Worm (Caenorhabditis elegans): ENCODE results near the gene glb-27.

glb-27 gene

DNA sequence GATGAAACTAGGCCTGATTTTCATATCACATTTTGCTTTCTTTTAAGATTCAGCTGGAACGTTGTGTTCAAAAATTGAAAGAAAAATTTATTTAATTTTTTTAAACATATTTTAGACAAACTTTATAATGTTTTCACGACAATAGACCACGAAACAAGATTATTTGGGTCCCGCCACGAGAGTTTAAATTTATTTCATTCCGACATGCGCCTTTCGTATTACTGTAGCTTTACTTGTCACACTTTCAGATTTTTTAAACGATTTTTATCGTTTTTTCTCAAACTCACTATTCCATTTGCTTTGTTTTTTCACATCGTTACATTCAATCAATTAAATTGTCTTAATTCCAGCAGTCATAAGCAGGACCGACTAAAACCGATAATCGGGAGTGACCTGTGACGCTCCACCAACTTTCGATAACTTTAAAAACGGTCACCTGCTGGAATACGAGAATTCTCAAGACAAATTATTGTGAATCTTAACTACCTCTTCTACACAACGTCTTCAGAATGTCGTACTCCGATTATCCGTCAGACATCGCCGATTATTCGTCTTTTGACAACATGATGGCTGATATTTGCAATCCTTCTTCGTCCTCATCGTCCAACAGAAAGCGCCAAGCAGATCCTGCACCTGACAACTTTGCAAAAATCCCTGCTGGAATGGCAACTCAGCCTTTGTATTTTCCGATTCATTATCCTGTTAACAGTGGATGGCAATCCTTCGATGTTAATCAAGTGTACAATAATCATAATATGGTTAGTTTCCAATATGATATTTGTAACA is 38.0 kb upstream of the glb-27 start, which contains the start of gene aptf-3:
Gene aptf-3 (plus strand): TSS at position 351 of the 786 bp plus-strand sequence.
- no peak for TF ChIP-seq mdl-1 (tag; optimal IDR thresholded peaks at IDR 0.05)
- no peak for TF ChIP-seq elt-1 (tag; optimal IDR thresholded peaks at IDR 0.05)
- TF ChIP-seq lin-11 (tag; optimal IDR thresholded peaks at IDR 0.05): no peak
- TF ChIP-seq ceh-82 (tag; optimal IDR thresholded peaks at IDR 0.05): no peak
- no peak for TF ChIP-seq R02D3.7 (tag; optimal IDR thresholded peaks at IDR 0.05)
- TF ChIP-seq aly-2 (tag; optimal IDR thresholded peaks at IDR 0.05): no peak
- TF ChIP-seq skn-1 (tag; optimal IDR thresholded peaks at IDR 0.05): no peak
- TF ChIP-seq nhr-6 (tag; optimal IDR thresholded peaks at IDR 0.05): no peak
- no peak for TF ChIP-seq nhr-25 (tag; optimal IDR thresholded peaks at IDR 0.05)
- no peak for TF ChIP-seq ztf-1 (GFP tag; conservative IDR thresholded peaks at IDR 0.05)
- TF ChIP-seq peb-1 (tag; optimal IDR thresholded peaks at IDR 0.05): no peak
- no peak for TF ChIP-seq egl-27 (tag; optimal IDR thresholded peaks at IDR 0.05)
- no peak for TF ChIP-seq unc-39 (tag; optimal IDR thresholded peaks at IDR 0.05)
- TF ChIP-seq unc-55 (GFP tag; optimal IDR thresholded peaks at IDR 0.05): no peak
- no peak for TF ChIP-seq sma-3 (GFP tag; optimal IDR thresholded peaks at IDR 0.05)

DNA sequence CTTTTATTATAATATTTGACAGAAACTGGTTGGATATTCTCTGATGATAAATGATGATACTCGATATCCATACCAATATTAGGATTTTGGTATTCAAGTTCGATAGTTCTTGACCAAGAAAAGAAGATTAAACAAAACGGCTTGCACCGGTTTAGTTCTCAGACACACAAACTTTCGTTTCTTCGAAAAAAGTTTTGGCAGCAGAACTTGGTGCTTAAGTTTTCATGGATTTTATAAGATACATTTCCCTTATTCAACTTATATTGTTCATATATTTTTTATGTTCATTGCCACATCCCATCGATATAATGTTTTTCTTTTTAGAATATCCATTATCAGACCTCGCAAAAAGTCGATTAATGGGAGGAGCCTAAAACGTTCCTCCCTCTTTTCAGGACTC is 34.6 kb upstream of the glb-27 start, which contains the start of gene aptf-4:
Gene aptf-4 (plus strand): TSS at position 301 of the 400 bp plus-strand sequence.
- TF ChIP-seq unc-39 (tag; optimal IDR thresholded peaks at IDR 0.05): no peak
- peak; percentile 26 for TF ChIP-seq unc-55 (GFP tag; optimal IDR thresholded peaks at IDR 0.05)

DNA sequence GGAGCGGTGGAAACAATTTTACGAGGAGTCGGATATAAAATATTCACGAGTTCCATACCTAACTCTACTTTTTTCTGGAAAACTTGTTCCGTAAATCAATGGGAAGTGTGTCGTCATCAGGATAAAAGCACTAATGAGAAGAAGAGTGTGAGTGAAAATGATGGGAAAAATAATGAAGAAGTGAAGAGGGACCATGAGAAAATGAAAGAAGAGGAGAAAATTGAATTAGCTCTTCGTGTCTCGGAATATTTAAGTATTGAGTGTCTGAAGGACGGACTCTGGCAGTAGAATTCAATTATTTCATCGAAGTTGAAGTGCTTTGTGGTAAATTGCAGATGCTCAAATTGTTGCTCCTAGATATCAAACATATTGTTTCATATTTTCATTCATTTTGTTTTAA is 33.2 kb upstream of the glb-27 start:
- TF ChIP-seq C34F6.9 (tag; optimal IDR thresholded peaks at IDR 0.05) (peak; percentile 49), gmeb-1 (tag; optimal IDR thresholded peaks at IDR 0.05) (no peak), sma-9 (GFP tag; optimal IDR thresholded peaks at IDR 0.05) (peak; percentile 38), sma-9 (tag; optimal IDR thresholded peaks at IDR 0.05) (no peak), zag-1 (tag; optimal IDR thresholded peaks at IDR 0.05) (peak; percentile 40), ztf-4 (tag; optimal IDR thresholded peaks at IDR 0.05) (no peak), unc-39 (tag; optimal IDR thresholded peaks at IDR 0.05) (no peak), elt-3 (tag; optimal IDR thresholded peaks at IDR 0.05) (no peak), nhr-21 (tag; optimal IDR thresholded peaks at IDR 0.05) (no peak), alr-1 (tag; optimal IDR thresholded peaks at IDR 0.05) (no peak), lsy-2 (tag; optimal IDR thresholded peaks at IDR 0.05) (peak in 1 of 2 experiments; percentile 39), nhr-23 (tag; optimal IDR thresholded peaks at IDR 0.05) (no peak), unc-55 (GFP tag; optimal IDR thresholded peaks at IDR 0.05) (peak; percentile 17), nhr-25 (tag; optimal IDR thresholded peaks at IDR 0.05) (no peak), ceh-16 (tag; optimal IDR thresholded peaks at IDR 0.05) (no peak), blmp-1 (tag; optimal IDR thresholded peaks at IDR 0.05; ENCODE audit: insufficient read depth) (no peak), crh-2 (tag; optimal IDR thresholded peaks at IDR 0.05) (peak; percentile 35), sem-4 (tag; optimal IDR thresholded peaks at IDR 0.05) (no peak)

DNA sequence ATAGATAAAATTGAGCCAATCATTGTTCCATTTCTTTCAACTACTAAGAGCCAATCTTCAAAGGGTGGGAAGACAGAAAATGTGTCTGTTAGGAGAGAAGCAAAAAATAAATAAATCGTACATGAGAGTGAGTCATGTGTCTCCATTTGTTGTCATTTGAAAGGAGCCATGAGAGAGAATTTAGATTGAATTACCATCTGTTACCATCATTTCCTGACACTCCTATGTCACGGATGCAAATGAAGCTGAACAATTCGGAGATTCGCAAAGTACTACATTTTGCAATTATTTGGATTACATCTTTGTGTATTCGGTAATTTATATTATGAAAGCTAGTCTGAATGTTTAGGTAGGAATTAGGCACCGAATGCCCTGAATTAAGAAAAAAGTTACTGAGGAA is 32.4 kb upstream of the glb-27 start:
- TF ChIP-seq F13H6.1 (tag; optimal IDR thresholded peaks at IDR 0.05) (no peak), lin-39 (tag; optimal IDR thresholded peaks at IDR 0.05) (peak; percentile 16)

DNA sequence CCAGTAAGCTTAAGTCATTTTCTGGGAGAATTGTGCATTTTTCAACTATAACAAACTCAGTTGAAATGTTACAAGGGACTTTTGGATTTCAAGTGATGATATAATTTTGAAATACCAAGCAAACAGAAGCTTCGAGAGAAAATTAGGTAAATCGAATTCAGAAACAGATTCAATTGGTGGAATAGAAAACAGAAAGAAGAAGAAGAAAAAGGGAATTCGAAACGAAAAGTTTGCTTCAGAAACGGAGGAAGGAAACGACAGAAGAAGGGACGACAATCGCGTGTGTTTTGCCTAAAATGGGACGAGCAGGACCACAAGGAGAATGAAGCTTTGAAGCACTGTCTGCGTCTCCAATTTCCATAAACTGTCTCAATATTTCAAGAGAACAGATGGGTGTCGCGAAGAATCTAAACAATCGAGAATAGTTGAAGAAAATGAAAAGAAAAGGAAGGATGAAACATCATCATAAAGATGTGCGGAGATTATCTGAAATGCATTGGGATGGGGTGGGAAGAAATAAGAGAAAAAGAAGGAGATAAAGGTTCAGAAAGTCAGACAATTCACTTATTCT is 31.7 kb upstream of the glb-27 start:
- TF ChIP-seq ztf-1 (GFP tag; conservative IDR thresholded peaks at IDR 0.05): no peak
- no peak for TF ChIP-seq nhr-12 (tag; optimal IDR thresholded peaks at IDR 0.05)
- TF ChIP-seq nhr-129 (tag; optimal IDR thresholded peaks at IDR 0.05): peak; percentile 21
- peak; percentile 29 for TF ChIP-seq sem-4 (tag; optimal IDR thresholded peaks at IDR 0.05)
- TF ChIP-seq unc-55 (GFP tag; optimal IDR thresholded peaks at IDR 0.05): peak; percentile 70
- TF ChIP-seq F13H6.1 (tag; optimal IDR thresholded peaks at IDR 0.05): peak; percentile 11
- TF ChIP-seq lsy-2 (tag; optimal IDR thresholded peaks at IDR 0.05): peak in 1 of 2 experiments; percentile 18
- TF ChIP-seq zag-1 (tag; optimal IDR thresholded peaks at IDR 0.05): peak; percentile 28

All from whole organism, L2 larva.